Worm (Caenorhabditis elegans): ENCODE measurements around the gene Y38H8A.1.
"Not testable (repeated sequence)": the region's sequence is repeated elsewhere in the genome, so short reads cannot be mapped to it uniquely, and the experiment has no call there.

Gene Y38H8A.1

ce11 chrIV:13482469-13482868, at the start of gene Y38H8A.1:
Y38H8A.1 (plus strand) TSS chrIV:13482769.
- TF ChIP-seq ceh-27 (GFP tag; optimal IDR thresholded peaks at IDR 0.05) (no peak), cebp-2 (GFP tag; IDR thresholded peaks at IDR 0.05) (no peak), lir-1 (GFP tag; conservative IDR thresholded peaks at IDR 0.05) (no peak), C17E4.6 (GFP tag; IDR thresholded peaks at IDR 0.05) (no peak), him-1 (tag; optimal IDR thresholded peaks at IDR 0.05) (no peak), ets-4 (GFP tag; optimal IDR thresholded peaks at IDR 0.05) (no peak), cebp-1 (GFP tag; IDR thresholded peaks at IDR 0.05) (no peak), cebp-1 (tag; optimal IDR thresholded peaks at IDR 0.05) (no peak), lin-40 (tag; optimal IDR thresholded peaks at IDR 0.05) (no peak), F49E8.2 (tag; optimal IDR thresholded peaks at IDR 0.05; ENCODE audit: insufficient read depth) (no peak), F37B4.10 (GFP tag; IDR thresholded peaks at IDR 0.05) (no peak), mes-4 (tag; optimal IDR thresholded peaks at IDR 0.05) (no peak), Y67H2A.10 (GFP tag; conservative IDR thresholded peaks at IDR 0.05) (no peak), ztf-3 (GFP tag; optimal IDR thresholded peaks at IDR 0.05) (no peak), lag-1 (GFP tag; IDR thresholded peaks at IDR 0.05) (no peak), mel-28 (tag; optimal IDR thresholded peaks at IDR 0.05; ENCODE audit: borderline replicate concordance) (no peak), xnd-1 (tag; optimal IDR thresholded peaks at IDR 0.05) (no peak)

- TF ChIP-seq ekl-4 (GFP tag; IDR thresholded peaks at IDR 0.05); zfh-2 (GFP tag; conservative IDR thresholded peaks at IDR 0.05); mel-28 (tag; optimal IDR thresholded peaks at IDR 0.05; ENCODE audit: borderline replicate concordance): not testable (repeated sequence)
Observed at ce11 chrIV:13433904-13434303, 48.7 kb upstream of the Y38H8A.1 start, which contains the start of gene K09B11.5. K09B11.5 (minus strand) TSS chrIV:13434004.

- not testable (repeated sequence) for TF ChIP-seq snpc-4 (GFP tag; optimal IDR thresholded peaks at IDR 0.05); rpc-1 (optimal IDR thresholded peaks at IDR 0.05)
- TF ChIP-seq snpc-4 (tag; optimal IDR thresholded peaks at IDR 0.05) (peak in 1 of 4 experiments; percentile 61), rpc-1 (tag; optimal IDR thresholded peaks at IDR 0.05) (peak; percentile 51)
Observed at ce11 chrIV:13440547-13440946, 42.0 kb upstream of the Y38H8A.1 start.

DNA sequence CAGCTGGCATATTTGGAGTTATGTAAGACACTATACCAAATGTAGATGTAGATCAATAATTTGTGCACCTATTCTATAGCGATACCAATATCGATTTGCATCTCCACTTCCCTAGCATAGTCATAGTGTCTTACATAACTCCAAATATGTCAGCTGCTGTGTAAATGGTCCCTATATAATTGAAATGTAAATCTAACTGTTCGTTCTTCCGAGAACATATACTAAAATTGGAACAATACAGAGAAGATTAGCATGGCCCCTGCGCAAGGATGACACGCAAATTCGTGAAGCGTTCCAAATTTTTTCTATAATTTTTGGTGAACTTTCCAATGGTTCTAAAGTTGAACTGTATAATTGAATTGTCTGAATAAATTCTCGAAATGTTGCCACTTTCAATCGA, 39.0 kb upstream of the Y38H8A.1 start:
- TF ChIP-seq hmg-1.2 (GFP tag; IDR thresholded peaks at IDR 0.05) = peak; percentile 28
- TF ChIP-seq snpc-4 (GFP tag; optimal IDR thresholded peaks at IDR 0.05) = not testable (repeated sequence)
- TF ChIP-seq snpc-4 (tag; optimal IDR thresholded peaks at IDR 0.05) = peak in 1 of 4 experiments; percentile 72
- TF ChIP-seq rpc-1 (optimal IDR thresholded peaks at IDR 0.05) = peak; percentile 6
- TF ChIP-seq rpc-1 (tag; optimal IDR thresholded peaks at IDR 0.05) = peak; percentile 59

- no peak for TF ChIP-seq snpc-4 (GFP tag; optimal IDR thresholded peaks at IDR 0.05)
- TF ChIP-seq snpc-4 (tag; optimal IDR thresholded peaks at IDR 0.05) = peak in 1 of 4 experiments; percentile 10
- no peak for TF ChIP-seq lag-1 (GFP tag; IDR thresholded peaks at IDR 0.05)
Observed at ce11 chrIV:13445275-13445674, 37.3 kb upstream of the Y38H8A.1 start, which contains the start of gene mam-3. mam-3 (minus strand) TSS chrIV:13445375.

DNA sequence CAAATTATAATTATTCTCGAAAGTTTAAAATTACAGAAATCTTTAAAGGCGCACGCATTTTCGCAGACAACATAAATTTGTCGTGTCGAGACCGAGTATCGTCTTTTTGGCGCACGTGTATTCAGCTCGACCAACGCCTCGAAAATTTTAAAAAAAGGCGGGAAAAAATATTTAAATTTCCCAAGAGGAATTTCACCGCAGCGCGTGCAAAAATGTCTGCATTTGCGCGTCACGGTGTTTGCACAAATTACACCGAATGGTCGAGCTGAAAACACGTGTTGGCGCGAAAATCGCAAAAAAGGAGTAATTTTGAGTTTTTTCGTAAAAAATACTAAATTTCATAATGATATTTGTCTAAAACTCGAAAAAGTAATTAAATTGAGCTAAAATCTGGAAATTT, 31.8 kb upstream of the Y38H8A.1 start:
- TF ChIP-seq madf-10 (tag; optimal IDR thresholded peaks at IDR 0.05) (no peak), ceh-91 (GFP tag; IDR thresholded peaks at IDR 0.05) (peak; percentile 32; the same call in 1 of the 2 replicates), F23B12.7 (tag; optimal IDR thresholded peaks at IDR 0.05; ENCODE audit: insufficient read depth) (no peak), ztf-26 (tag; optimal IDR thresholded peaks at IDR 0.05) (no peak), Y79H2A.3 (GFP tag; conservative IDR thresholded peaks at IDR 0.05) (no peak), rcor-1 (GFP tag; IDR thresholded peaks at IDR 0.05) (no peak), attf-3 (GFP tag; conservative IDR thresholded peaks at IDR 0.05) (no peak), zfh-2 (GFP tag; conservative IDR thresholded peaks at IDR 0.05) (no peak), ama-1 (optimal IDR thresholded peaks at IDR 0.05) (no peak), ama-1 (GFP tag; optimal IDR thresholded peaks at IDR 0.05) (no peak), nfyb-1 (GFP tag; IDR thresholded peaks at IDR 0.05) (no peak), snpc-1.1 (tag; optimal IDR thresholded peaks at IDR 0.05; ENCODE audit: insufficient read depth) (no peak), attf-6 (GFP tag; IDR thresholded peaks at IDR 0.05) (peak; percentile 33; the same call in 1 of the 2 replicates), lin-54 (GFP tag; optimal IDR thresholded peaks at IDR 0.05) (peak; percentile 15), rec-8 (tag; optimal IDR thresholded peaks at IDR 0.05) (no peak), aptf-3 (GFP tag; IDR thresholded peaks at IDR 0.05) (no peak), snpc-1.3 (tag; optimal IDR thresholded peaks at IDR 0.05; ENCODE audit: insufficient read depth) (no peak)
